Worm (Caenorhabditis elegans) whole organism, midembryonic: ENCODE data around the gene T10C6.15.

ENCODE experiments used
- flt-1 ChIP-seq: fragments of 200-800 bp; sonication (Bioruptor generic); IDR thresholded peaks from 2 replicates; pipeline ENCODE4 v1.3.6; 2022; ENCODE audit warnings: missing genetic modification characterization, missing compliant biosample characterization
- tab-1 ChIP-seq: fragments of 200-800 bp; sonication (Bioruptor generic); IDR thresholded peaks from 2 replicates; pipeline ENCODE4 v1.3.6; 2022; ENCODE audit warnings: missing genetic modification characterization, missing compliant biosample characterization
- ztf-23 ChIP-seq: fragments of 200-800 bp; sonication (Bioruptor generic); IDR thresholded peaks from 2 replicates; pipeline ENCODE4 v1.3.6; 2022; ENCODE audit warnings: missing genetic modification reagents, missing genetic modification characterization, missing compliant biosample characterization
- ztf-29 ChIP-seq: fragments of 200-800 bp; sonication (Bioruptor generic); IDR thresholded peaks from 2 replicates; pipeline ENCODE4 v1.3.6; 2022; ENCODE audit warnings: missing genetic modification reagents, missing genetic modification characterization, missing compliant biosample characterization

ce11 chrV:16042743-16043014, 3.1 kb downstream of the T10C6.15 start:
- no peak; the same call in 1 of the 2 replicates for TF ChIP-seq flt-1 (GFP tag; lab: Robert Waterston, UW)
- TF ChIP-seq ztf-29 (GFP tag; lab: Robert Waterston, UW): no peak
- no peak for TF ChIP-seq ztf-23
- TF ChIP-seq tab-1 (GFP tag; lab: Robert Waterston, UW): no peak
